Fruit fly (Drosophila melanogaster): ENCODE data around the gene HP4.

Gene HP4

dm6 chr3L:7988828-7989673 is 13.1 kb upstream of the HP4 start (continued):
- no peak for TF ChIP-seq Gsc (GFP tag; IDR thresholded peaks at IDR 0.05)
- peak; percentile 16 for TF ChIP-seq CG2120 (GFP tag; optimal IDR thresholded peaks at IDR 0.05)
- TF ChIP-seq her (GFP tag; optimal IDR thresholded peaks at IDR 0.05): no peak
- peak; percentile 60 for TF ChIP-seq CG33213 (GFP tag; optimal IDR thresholded peaks at IDR 0.05)
- peak in 1 of 3 experiments; percentile 92 for TF ChIP-seq lola (GFP tag; optimal IDR thresholded peaks at IDR 0.05)
- peak; percentile 11 for TF ChIP-seq CG31388 (GFP tag; optimal IDR thresholded peaks at IDR 0.05)
- peak in 1 of 2 experiments; percentile 52 for TF ChIP-seq Hr78 (GFP tag; optimal IDR thresholded peaks at IDR 0.05)
- TF ChIP-seq CG2129 (GFP tag; IDR thresholded peaks at IDR 0.05; ENCODE audit: partially characterized antibody): no peak
- TF ChIP-seq trem (tag; optimal IDR thresholded peaks at IDR 0.05): peak; percentile 90
- no peak for TF ChIP-seq chinmo (GFP tag; IDR thresholded peaks at IDR 0.05; ENCODE audit: partially characterized antibody)
- no peak for TF ChIP-seq CG5953 (GFP tag; IDR thresholded peaks at IDR 0.05)
- TF ChIP-seq CG7786 (GFP tag; optimal IDR thresholded peaks at IDR 0.05): no peak
- peak; percentile 62 for TF ChIP-seq CG11723 (GFP tag; optimal IDR thresholded peaks at IDR 0.05)
- peak; percentile 68 for TF ChIP-seq CG6689 (GFP tag; IDR thresholded peaks at IDR 0.05)
- TF ChIP-seq ftz-f1 (GFP tag; optimal IDR thresholded peaks at IDR 0.05): no peak
- no peak for TF ChIP-seq CkIIα-i1 (GFP tag; IDR thresholded peaks at IDR 0.05)
- peak; percentile 27 for TF ChIP-seq CG6654 (GFP tag; optimal IDR thresholded peaks at IDR 0.05)
- TF ChIP-seq lov (optimal IDR thresholded peaks at IDR 0.05): no peak
- peak; percentile 70; the same call in 2 of the 3 replicates for TF ChIP-seq lov (GFP tag; IDR thresholded peaks at IDR 0.05)
- TF ChIP-seq CG6175 (GFP tag; IDR thresholded peaks at IDR 0.05): no peak
- peak; percentile 6 for TF ChIP-seq CG10274 (GFP tag; optimal IDR thresholded peaks at IDR 0.05)
- peak; percentile 84 for TF ChIP-seq CG17829 (tag; optimal IDR thresholded peaks at IDR 0.05)
- TF ChIP-seq Awh (GFP tag; IDR thresholded peaks at IDR 0.05): peak; percentile 45; the same call in 1 of the 2 replicates
- TF ChIP-seq CG7357 (GFP tag; IDR thresholded peaks at IDR 0.05): no peak; the same call in 2 of the 3 replicates
- TF ChIP-seq CG43689 (GFP tag; IDR thresholded peaks at IDR 0.05): no peak
- TF ChIP-seq CG3995 (GFP tag; optimal IDR thresholded peaks at IDR 0.05): no peak
- TF ChIP-seq CG32772 (GFP tag; IDR thresholded peaks at IDR 0.05): peak; percentile 66
- TF ChIP-seq crc (GFP tag; optimal IDR thresholded peaks at IDR 0.05): peak; percentile 45
- TF ChIP-seq wor (GFP tag; IDR thresholded peaks at IDR 0.05): peak; percentile 38; the same call in 1 of the 2 replicates
- TF ChIP-seq pan (optimal IDR thresholded peaks at IDR 0.05): no peak
- peak in 1 of 2 experiments; percentile 58 for TF ChIP-seq pan (GFP tag; optimal IDR thresholded peaks at IDR 0.05 in 1 of 2, IDR thresholded peaks at IDR 0.05 in 1 of 2)
- TF ChIP-seq Optix (GFP tag; IDR thresholded peaks at IDR 0.05): no peak; the same call in 2 of the 3 replicates
- no peak for TF ChIP-seq B-H2 (GFP tag; optimal IDR thresholded peaks at IDR 0.05)
- TF ChIP-seq ab (GFP tag; optimal IDR thresholded peaks at IDR 0.05): no peak
- peak; percentile 72 for TF ChIP-seq CG33557 (GFP tag; optimal IDR thresholded peaks at IDR 0.05)
- TF ChIP-seq CG14050 (GFP tag; IDR thresholded peaks at IDR 0.05): peak; percentile 46; the same call in 1 of the 3 replicates
- no peak for TF ChIP-seq CG13123 (GFP tag; optimal IDR thresholded peaks at IDR 0.05)
- TF ChIP-seq otp (GFP tag; IDR thresholded peaks at IDR 0.05): peak; percentile 49; the same call in 1 of the 3 replicates
- no peak for TF ChIP-seq da (GFP tag; optimal IDR thresholded peaks at IDR 0.05)
- no peak for TF ChIP-seq unc-4 (GFP tag; IDR thresholded peaks at IDR 0.05; ENCODE audit: partially characterized antibody)
- peak; percentile 57 for TF ChIP-seq CG18619 (GFP tag; optimal IDR thresholded peaks at IDR 0.05)
- TF ChIP-seq ara (GFP tag; IDR thresholded peaks at IDR 0.05): peak; percentile 79
- TF ChIP-seq CG6854 (GFP tag; optimal IDR thresholded peaks at IDR 0.05): peak; percentile 27
- no peak for TF ChIP-seq pita (GFP tag; optimal IDR thresholded peaks at IDR 0.05)
- no peak for TF ChIP-seq CG3838 (GFP tag; optimal IDR thresholded peaks at IDR 0.05)
- TF ChIP-seq CG15601 (tag; optimal IDR thresholded peaks at IDR 0.05): peak; percentile 83
- TF ChIP-seq eve (GFP tag; optimal IDR thresholded peaks at IDR 0.05): peak; percentile 19 to 88
- TF ChIP-seq tup (GFP tag; optimal IDR thresholded peaks at IDR 0.05): no peak
- peak; percentile 65 for TF ChIP-seq CG13775 (GFP tag; optimal IDR thresholded peaks at IDR 0.05)

All from whole organism, embryonic.